Worm (Caenorhabditis elegans) whole organism, dauer: ENCODE results near the gene F42A9.11.

Source experiments
- unc-62 ChIP-seq: sonication (generic microtip); optimal IDR thresholded peaks from 2 replicates; lab custom pipeline; 2017; ENCODE audit warnings: missing biosample characterization, missing genetic modification reagents, missing genetic modification characterization

Gene F42A9.11

DNA sequence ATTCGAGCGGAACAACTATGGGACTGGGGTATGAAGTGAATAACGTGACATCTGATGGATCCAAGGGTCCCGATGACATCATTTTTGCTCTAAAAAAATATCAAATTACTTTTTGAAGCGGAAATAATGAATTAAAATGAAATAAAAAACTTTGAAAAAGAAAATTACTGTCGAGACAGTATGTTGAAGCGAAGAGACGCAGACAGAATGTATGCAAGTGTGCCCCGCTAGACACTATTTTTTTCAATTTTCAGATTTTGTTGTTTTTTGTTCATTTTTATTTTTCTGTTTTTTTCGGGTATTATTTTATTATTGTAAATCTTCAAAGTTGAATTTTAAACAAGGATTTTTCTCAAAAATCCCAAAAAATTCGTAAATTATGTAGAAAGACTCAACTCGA, 8.7 kb upstream of the F42A9.11 start, which contains the start of gene F42A9.8:
Gene F42A9.8 (minus strand): TSS at position 88 of the 400 bp plus-strand sequence.
- no peak for TF ChIP-seq unc-62 (GFP tag; lab: Kevin White, UChicago)

DNA sequence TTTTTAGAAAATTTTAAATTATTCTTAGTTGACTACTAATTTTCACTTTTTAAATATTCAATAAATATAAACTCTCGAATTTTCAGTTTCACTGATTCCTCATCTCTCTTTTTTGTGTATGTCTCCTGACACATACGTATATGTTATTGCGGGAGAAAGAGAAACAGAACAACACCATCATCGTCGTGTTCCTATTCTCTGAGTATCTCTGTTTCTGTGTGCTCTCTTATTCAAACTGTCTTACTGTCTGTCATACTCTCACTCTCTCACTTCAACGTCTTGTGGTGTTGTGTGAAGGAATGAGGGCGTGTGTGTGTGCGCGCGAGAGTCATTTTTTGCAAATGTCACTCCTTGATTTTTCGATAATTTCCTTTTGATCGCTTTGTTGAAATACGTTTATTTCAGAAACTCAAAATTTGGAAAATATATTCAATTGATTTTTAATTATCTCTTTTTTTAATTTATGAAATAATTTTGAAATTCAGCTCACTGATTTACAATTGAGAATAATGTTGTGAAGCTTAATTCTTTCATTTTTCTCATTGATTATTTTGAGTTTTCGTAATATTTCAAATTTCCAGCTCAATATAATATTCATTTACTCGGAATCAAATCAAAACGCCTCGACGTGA, 7.2 kb upstream of the F42A9.11 start, which contains the start of gene lin-49:
Gene lin-49 (plus strand): TSS at position 582 of the 632 bp plus-strand sequence.
- TF ChIP-seq unc-62 (GFP tag; lab: Kevin White, UChicago) = no peak

DNA sequence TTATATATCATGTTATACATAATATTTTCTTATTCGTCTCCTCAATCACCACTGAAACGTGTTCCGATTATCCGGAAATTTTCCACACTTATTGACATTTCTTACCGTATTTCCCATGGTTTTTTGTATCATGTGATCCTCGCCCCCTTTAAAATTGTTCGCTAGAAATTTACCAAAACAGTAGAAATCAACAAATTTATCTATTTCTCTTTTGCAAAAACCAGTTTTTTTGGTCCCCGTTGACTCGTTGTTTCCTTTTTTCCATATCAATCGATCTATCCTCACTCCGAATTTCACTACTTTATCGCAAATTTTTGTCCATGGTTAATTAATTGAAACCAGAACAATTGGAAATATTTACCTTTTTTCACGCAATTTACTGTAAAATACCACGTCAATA, 1.7 kb upstream of the F42A9.11 start:
- no peak for TF ChIP-seq unc-62 (GFP tag; lab: Kevin White, UChicago)

- no peak for TF ChIP-seq unc-62 (GFP tag; lab: Kevin White, UChicago)
These were observed 1.1 kb upstream of the F42A9.11 start for ce11 chrIV:8626294-8626693.

DNA sequence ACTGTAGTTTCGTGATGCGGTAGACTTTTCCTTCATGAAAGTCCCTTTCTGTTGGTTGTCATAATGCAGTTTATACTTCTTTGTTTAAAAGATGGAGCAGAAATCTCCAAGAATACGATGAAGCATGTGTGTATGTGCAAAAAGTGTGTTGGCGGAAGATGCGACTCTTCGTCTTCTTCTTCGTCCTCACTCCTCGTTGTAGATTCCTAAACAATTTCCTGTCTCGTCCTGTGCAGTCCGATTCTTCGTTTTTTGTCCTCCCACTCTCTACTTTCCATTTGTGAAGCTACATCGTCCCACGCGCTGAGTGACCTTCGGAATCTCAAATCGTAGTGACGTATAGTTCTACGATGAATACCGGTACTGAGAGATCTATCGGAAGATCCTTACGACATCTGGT, 825 bp downstream of the F42A9.11 start:
- TF ChIP-seq unc-62 (GFP tag; lab: Kevin White, UChicago) = no peak

ce11 chrIV:8629609-8630052, 2.2 kb downstream of the F42A9.11 start:
- no peak for TF ChIP-seq unc-62 (GFP tag; lab: Kevin White, UChicago)

DNA sequence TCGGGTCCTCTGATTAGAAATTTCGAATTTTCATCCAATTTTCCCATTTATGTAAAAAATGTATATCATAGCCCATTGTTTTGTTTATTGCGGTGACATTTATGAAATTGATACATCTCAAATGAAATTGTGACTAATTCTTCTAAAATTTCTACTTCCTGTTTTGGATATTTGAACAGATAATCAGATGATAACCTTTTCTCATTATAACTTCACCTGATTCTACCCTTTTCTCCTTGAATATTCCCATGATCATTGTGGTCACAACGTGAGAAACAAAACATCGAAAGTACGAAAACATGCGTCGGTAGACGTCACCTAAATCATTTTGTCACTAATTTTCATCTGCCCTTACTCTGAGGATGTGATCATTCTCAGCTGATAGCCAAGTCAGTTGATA, 2.8 kb downstream of the F42A9.11 start:
- TF ChIP-seq unc-62 (GFP tag; lab: Kevin White, UChicago) = no peak

ce11 chrIV:8631033-8631432, 3.6 kb downstream of the F42A9.11 start, which contains the start of gene dgk-4:
Gene dgk-4, plus strand, starts transcription at chrIV:8631333.
- TF ChIP-seq unc-62 (GFP tag; lab: Kevin White, UChicago) = no peak

DNA sequence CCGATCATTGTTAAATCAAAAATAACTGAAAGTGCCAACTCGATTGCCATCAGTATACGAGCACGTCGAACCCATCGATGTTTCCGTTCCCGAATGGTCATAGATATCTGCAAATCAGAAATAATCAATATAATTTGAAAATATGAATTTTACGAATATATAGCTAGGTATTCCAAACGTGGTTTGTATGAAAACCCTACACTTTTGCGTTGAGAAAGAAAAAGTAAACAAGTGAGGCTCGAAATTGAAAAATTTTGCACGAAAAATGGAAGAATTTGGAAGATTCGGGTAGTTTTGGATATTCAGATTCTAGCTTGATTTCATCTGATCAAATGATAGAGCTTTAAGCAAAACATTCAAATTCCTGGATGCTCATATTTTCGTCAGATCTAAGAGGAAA, 11.3 kb downstream of the F42A9.11 start, which contains the start of gene F42A9.9:
Gene F42A9.9 (minus strand): TSS at position 101 of the 400 bp plus-strand sequence.
- no peak for TF ChIP-seq unc-62 (GFP tag; lab: Kevin White, UChicago)

- no peak for TF ChIP-seq unc-62 (GFP tag; lab: Kevin White, UChicago)
These were observed 17.0 kb downstream of the F42A9.11 start, which contains the start of gene C49C8.3 for ce11 chrIV:8644432-8644831. Gene C49C8.3, plus strand, starts transcription at chrIV:8644732.

DNA sequence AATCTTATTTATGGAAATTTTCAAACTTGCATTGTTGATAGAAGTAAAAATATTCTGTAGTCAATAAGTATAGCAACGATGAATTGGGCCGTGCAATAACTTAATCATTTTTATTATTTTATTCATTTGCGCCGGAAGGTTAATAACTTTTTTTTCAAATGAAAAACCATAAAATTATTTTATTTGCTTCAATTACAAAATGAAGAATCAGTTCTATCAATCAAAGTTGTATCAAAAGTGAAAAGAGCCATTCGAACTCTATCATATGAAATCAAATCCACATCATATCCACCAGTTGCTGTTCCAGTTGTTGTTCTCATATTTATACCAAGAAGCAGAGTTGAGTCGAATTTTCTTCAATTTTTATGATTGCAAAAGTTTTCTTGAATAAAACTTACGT, 21.1 kb downstream of the F42A9.11 start, which contains the start of gene cyp-33E1:
Gene cyp-33E1 (minus strand): TSS at position 101 of the 400 bp plus-strand sequence.
- no peak for TF ChIP-seq unc-62 (GFP tag; lab: Kevin White, UChicago)

DNA sequence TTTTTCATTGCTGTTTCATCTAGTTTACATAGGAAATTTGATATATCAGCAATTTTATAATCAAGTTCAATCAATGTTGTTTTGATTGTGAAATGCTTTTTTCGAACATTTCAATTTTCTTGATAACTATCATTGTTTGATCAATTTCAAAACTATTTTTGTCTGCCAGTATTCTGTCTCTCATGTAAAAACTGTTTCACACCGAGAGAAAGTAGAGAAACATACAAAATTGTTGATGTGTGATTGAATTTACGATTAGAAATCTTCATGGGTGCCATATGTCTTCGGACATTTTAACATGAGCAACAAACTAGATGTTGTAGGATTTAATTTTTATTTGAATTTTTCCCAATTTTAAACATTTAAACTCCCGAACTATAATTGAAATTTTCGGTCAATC, 23.3 kb downstream of the F42A9.11 start, which contains the start of gene C49C8.2:
Gene C49C8.2 (plus strand): TSS at position 393 of the 400 bp plus-strand sequence.
- no peak for TF ChIP-seq unc-62 (GFP tag; lab: Kevin White, UChicago)

ce11 chrIV:8651835-8652234, 24.4 kb downstream of the F42A9.11 start, which contains the start of gene C49C8.8:
Gene C49C8.8, plus strand, starts transcription at chrIV:8652135.
- TF ChIP-seq unc-62 (GFP tag; lab: Kevin White, UChicago) = no peak

DNA sequence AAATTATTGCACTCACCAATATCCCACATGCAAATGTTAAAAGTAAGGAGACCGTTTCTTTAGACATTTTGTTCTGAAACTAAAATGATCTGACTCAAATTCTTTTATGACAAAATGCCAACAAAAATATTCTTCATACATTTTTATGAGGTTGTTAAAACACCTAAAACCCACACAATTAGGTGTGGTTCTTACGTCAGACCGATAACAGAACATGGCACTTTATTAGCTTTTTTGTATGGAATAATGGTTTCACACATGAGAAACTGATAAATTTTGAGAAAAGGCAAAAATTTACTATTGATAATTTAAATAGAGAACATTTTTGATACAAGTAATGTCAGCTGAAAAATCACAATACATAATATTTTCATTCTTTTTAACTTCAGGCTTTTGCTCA, 26.2 kb downstream of the F42A9.11 start, which contains the start of gene C49C8.5:
Gene C49C8.5 (minus strand): TSS at position 73 of the 400 bp plus-strand sequence.
- no peak for TF ChIP-seq unc-62 (GFP tag; lab: Kevin White, UChicago)

ce11 chrIV:8654115-8654628, 26.7 kb downstream of the F42A9.11 start, which contains the start of gene C49C8.1:
Gene C49C8.1, plus strand, starts transcription at chrIV:8654578.
- no peak for TF ChIP-seq unc-62 (GFP tag; lab: Kevin White, UChicago)

- no peak for TF ChIP-seq unc-62 (GFP tag; lab: Kevin White, UChicago)
These were observed 30.7 kb downstream of the F42A9.11 start, which contains the start of gene C49C8.6 for ce11 chrIV:8658122-8658521. Gene C49C8.6, minus strand, starts transcription at chrIV:8658222.
